Worm (Caenorhabditis elegans): Measurements from ENCODE around the gene F38A5.6.
A peak's percentile ranks its signal among the peaks of the same experiment; 100 is the strongest.
"Not testable (repeated sequence)": the region's sequence is repeated elsewhere in the genome, so short reads cannot be mapped to it uniquely, and the experiment has no call there.

F38A5.6 gene

DNA sequence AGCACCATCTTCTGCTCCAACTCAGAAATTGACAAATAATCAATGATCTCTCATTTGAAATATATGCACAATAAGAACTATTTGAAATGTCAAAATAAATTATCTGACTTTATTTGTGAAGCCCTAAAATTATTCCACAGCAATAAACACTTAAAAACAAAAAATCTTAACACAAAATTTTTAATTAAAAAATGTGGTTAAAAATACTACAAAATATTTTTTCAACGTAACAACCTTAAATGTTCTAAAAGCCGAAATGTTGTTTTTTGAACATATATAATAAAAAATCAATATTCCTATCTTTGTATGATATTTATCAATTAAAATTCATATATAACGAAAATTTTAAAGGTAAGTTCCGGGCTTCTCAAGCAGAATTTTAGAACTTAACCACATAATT lies 2.2 kb upstream of the F38A5.6 start, which contains the start of gene F38A5.8:
Gene F38A5.8, plus strand, starts transcription at position 301 of the 400 bp plus-strand sequence.
- TF ChIP-seq zag-1 (tag; optimal IDR thresholded peaks at IDR 0.05) (no peak), ceh-28 (tag; optimal IDR thresholded peaks at IDR 0.05) (no peak), nhr-25 (tag; optimal IDR thresholded peaks at IDR 0.05) (no peak), daf-12 (tag; optimal IDR thresholded peaks at IDR 0.05) (no peak), ama-1 (optimal IDR thresholded peaks at IDR 0.05) (no peak), elt-1 (tag; optimal IDR thresholded peaks at IDR 0.05) (no peak), unc-62 (GFP tag; optimal IDR thresholded peaks at IDR 0.05) (no peak), nhr-77 (tag; optimal IDR thresholded peaks at IDR 0.05) (no peak), ZK546.5 (tag; optimal IDR thresholded peaks at IDR 0.05) (no peak), fkh-10 (GFP tag; optimal IDR thresholded peaks at IDR 0.05) (no peak), pha-4 (tag; optimal IDR thresholded peaks at IDR 0.05) (no peak), egl-27 (tag; optimal IDR thresholded peaks at IDR 0.05) (no peak), egl-5 (tag; optimal IDR thresholded peaks at IDR 0.05) (no peak), ceh-82 (tag; optimal IDR thresholded peaks at IDR 0.05) (no peak)

DNA sequence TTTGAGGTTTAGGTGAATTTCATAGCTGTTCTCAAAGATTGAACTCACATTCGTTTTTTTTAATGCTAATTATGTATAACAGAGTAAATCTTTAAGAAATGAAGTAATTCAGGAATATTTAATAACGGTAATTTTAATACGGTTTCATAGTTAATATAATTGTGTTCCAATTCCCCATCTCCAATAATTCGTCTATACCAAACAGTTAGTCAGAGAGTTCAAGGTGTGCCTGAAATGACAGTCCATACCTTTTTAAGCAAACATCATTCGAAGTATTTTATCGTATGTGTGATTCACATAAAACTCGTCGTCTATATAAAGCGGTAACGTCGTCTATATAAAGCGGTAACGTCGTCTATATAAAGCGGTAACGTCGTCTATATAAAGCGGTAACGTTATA lies 1.5 kb upstream of the F38A5.6 start, which contains the start of gene nspb-5:
Gene nspb-5, plus strand, starts transcription at position 301 of the 400 bp plus-strand sequence.
- not testable (repeated sequence) for TF ChIP-seq mdl-1, mml-1, elt-3 (tag; optimal IDR thresholded peaks at IDR 0.05)

DNA sequence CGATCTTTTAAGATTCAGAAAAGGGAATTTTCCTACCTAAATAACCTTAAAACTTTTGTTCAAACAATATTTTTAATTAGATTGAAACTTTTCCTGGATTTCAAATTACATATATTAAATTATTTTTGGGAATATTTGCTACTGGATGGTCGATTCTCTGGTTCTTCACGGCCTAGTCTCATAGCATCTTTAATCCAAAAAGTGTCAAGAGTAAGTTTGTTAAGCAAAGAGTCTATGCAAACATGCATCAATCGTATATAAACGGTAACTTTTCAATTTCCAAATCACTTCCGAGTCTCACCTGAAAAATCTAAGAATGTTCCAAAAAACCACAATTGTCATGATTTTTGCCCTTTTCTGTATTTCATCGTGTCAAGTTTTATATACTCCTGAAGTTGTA lies 720 bp upstream of the F38A5.6 start, which contains the start of gene nspb-4:
Gene nspb-4, plus strand, starts transcription at position 301 of the 400 bp plus-strand sequence.
- not testable (repeated sequence) for TF ChIP-seq ama-1 (optimal IDR thresholded peaks at IDR 0.05); lin-39 (tag; optimal IDR thresholded peaks at IDR 0.05); fos-1 (tag; optimal IDR thresholded peaks at IDR 0.05)

- TF ChIP-seq lsy-12 (tag; optimal IDR thresholded peaks at IDR 0.05) (no peak), pha-4 (tag; optimal IDR thresholded peaks at IDR 0.05) (no peak), ztf-11 (tag; optimal IDR thresholded peaks at IDR 0.05) (no peak), mml-1 (tag; optimal IDR thresholded peaks at IDR 0.05) (no peak), nhr-23 (tag; optimal IDR thresholded peaks at IDR 0.05) (no peak), nhr-12 (tag; optimal IDR thresholded peaks at IDR 0.05) (no peak), fkh-10 (GFP tag; optimal IDR thresholded peaks at IDR 0.05) (no peak), R02D3.7 (tag; optimal IDR thresholded peaks at IDR 0.05) (no peak), elt-3 (tag; optimal IDR thresholded peaks at IDR 0.05) (no peak), nhr-77 (tag; optimal IDR thresholded peaks at IDR 0.05) (no peak), sea-2 (GFP tag; optimal IDR thresholded peaks at IDR 0.05) (no peak)
These were observed 1.3 kb downstream of the F38A5.6 start, which contains the start of gene F38A5.22 for ce11 chrIV:6595912-6596311. Gene F38A5.22 (minus strand): TSS chrIV:6595940.

- not testable (repeated sequence) for TF ChIP-seq nhr-25, aly-2, pha-4 (tag; optimal IDR thresholded peaks at IDR 0.05)
These were observed 2.3 kb downstream of the F38A5.6 start, which contains the start of gene nspb-3 for ce11 chrIV:6594871-6595270. Gene nspb-3 (minus strand): TSS chrIV:6594971.

ce11 chrIV:6591010-6591746 lies 6.0 kb downstream of the F38A5.6 start, which contains the start of the genes nspb-1 and nspb-2:
Gene nspb-1 (minus strand): TSS chrIV:6591110.
Gene nspb-2 (plus strand): TSS chrIV:6591696.
- not testable (repeated sequence) for TF ChIP-seq fkh-2, nhr-76, eor-1 (tag; optimal IDR thresholded peaks at IDR 0.05)

DNA sequence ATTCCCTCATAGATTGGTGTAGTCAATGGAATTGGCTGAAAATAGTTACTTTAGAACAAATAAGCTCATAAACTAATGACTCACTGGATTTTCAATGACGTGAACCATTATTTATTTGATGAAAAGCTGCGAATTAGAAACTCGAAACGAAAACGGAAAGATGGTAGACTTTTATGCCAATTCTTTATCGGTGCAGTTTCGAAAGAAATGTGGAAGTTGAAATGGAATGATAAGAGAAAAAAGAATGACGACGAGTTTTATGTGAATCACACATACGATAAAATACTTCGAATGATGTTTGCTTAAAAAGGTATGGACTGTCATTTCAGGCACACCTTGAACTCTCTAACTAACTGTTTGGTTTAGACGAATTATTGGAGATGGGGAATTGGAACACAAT lies 7.2 kb downstream of the F38A5.6 start, which contains the start of the genes lec-11 and irld-7:
Gene lec-11, minus strand, starts transcription at position 126 of the 400 bp plus-strand sequence.
Gene irld-7, plus strand, starts transcription at position 332 of the 400 bp plus-strand sequence.
- TF ChIP-seq nhr-25 (tag; optimal IDR thresholded peaks at IDR 0.05) = no peak
- no peak for TF ChIP-seq snpc-4 (tag; optimal IDR thresholded peaks at IDR 0.05)
- peak; percentile 72 for TF ChIP-seq elt-2 (tag; optimal IDR thresholded peaks at IDR 0.05)
- TF ChIP-seq pqm-1 (tag; optimal IDR thresholded peaks at IDR 0.05) = peak; percentile 69

All from whole organism, L3 larva.